Worm (Caenorhabditis elegans) whole organism, young adult: Measurements from ENCODE around the gene C06A1.3.

ENCODE experiments used
- B0035.1 ChIP-seq: sonication (generic microtip); optimal IDR thresholded peaks from 2 replicates; lab custom pipeline; 2016; ENCODE audit warnings: missing genetic modification characterization, mild to moderate bottlenecking, missing compliant biosample characterization, missing genotype, missing genetic modification reagents
- B0336.3 ChIP-seq: fragments of 200-800 bp; sonication (Bioruptor generic); IDR thresholded peaks from 2 replicates; pipeline ENCODE4 v1.3.6; 2022; ENCODE audit warnings: missing genetic modification characterization, missing compliant biosample characterization
- C17E4.6 ChIP-seq: fragments of 200-800 bp; sonication (Bioruptor generic); IDR thresholded peaks from 2 replicates; pipeline ENCODE4 v1.3.6; 2022; ENCODE audit warnings: missing genetic modification reagents, missing genetic modification characterization, missing compliant biosample characterization
- F33H1.4 ChIP-seq: fragments of 200-800 bp; sonication (Bioruptor generic); IDR thresholded peaks from 2 replicates; pipeline ENCODE4 v1.3.6; 2022; ENCODE audit warnings: missing genetic modification reagents, missing genetic modification characterization, missing compliant biosample characterization
- F55B11.4 ChIP-seq: sonication (generic microtip); optimal IDR thresholded peaks from 2 replicates; lab custom pipeline; 2016; ENCODE audit warnings: missing compliant biosample characterization, missing genetic modification characterization, borderline replicate concordance; ENCODE audit not compliant: insufficient read depth
- F57C9.4 ChIP-seq: sonication (generic microtip); optimal IDR thresholded peaks from 2 replicates; lab custom pipeline; 2017; ENCODE audit warnings: mild to moderate bottlenecking, missing genetic modification characterization, missing compliant biosample characterization
- K11D2.4 ChIP-seq: fragments of 200-800 bp; sonication (Bioruptor generic); IDR thresholded peaks from 2 replicates; pipeline ENCODE4 v1.3.6; 2022; ENCODE audit warnings: missing genetic modification reagents, missing genetic modification characterization, missing compliant biosample characterization
- Y53F4B.3 ChIP-seq: fragments of 200-800 bp; sonication (Bioruptor generic); IDR thresholded peaks from 2 replicates; pipeline ENCODE4 v1.3.6; 2022; ENCODE audit warnings: missing genetic modification reagents, missing genetic modification characterization, missing compliant biosample characterization
- Y53G8AR.9 ChIP-seq: fragments of 200-800 bp; sonication (Bioruptor generic); conservative IDR thresholded peaks from 2 replicates; pipeline ENCODE4 v1.3.6; 2022; ENCODE audit warnings: missing genetic modification reagents, missing genetic modification characterization, missing compliant biosample characterization
- aptf-2 ChIP-seq: fragments of 200-800 bp; sonication (Bioruptor generic); conservative IDR thresholded peaks from 2 replicates; pipeline ENCODE4 v1.3.6; 2022; ENCODE audit warnings: missing genetic modification reagents, missing genetic modification characterization, missing compliant biosample characterization
- bed-1 ChIP-seq: fragments of 200-800 bp; sonication (Bioruptor generic); IDR thresholded peaks from 2 replicates; pipeline ENCODE4 v1.3.6; 2022; ENCODE audit warnings: missing genetic modification reagents, missing genetic modification characterization, missing compliant biosample characterization
- bed-2 ChIP-seq: fragments of 200-800 bp; sonication (Bioruptor generic); IDR thresholded peaks from 2 replicates; pipeline ENCODE4 v1.3.6; 2022; ENCODE audit warnings: missing genetic modification reagents, missing genetic modification characterization, missing compliant biosample characterization
- ceh-91 ChIP-seq: fragments of 200-800 bp; sonication (Bioruptor generic); IDR thresholded peaks from 2 replicates; pipeline ENCODE4 v1.3.6; 2022; ENCODE audit warnings: missing genetic modification reagents, missing genetic modification characterization, missing compliant biosample characterization
- dox-1 ChIP-seq: fragments of 200-800 bp; sonication (Bioruptor generic); IDR thresholded peaks from 2 replicates; pipeline ENCODE4 v1.3.6; 2022; ENCODE audit warnings: missing genetic modification reagents, missing genetic modification characterization, missing compliant biosample characterization
- dpff-1 ChIP-seq: sonication (generic microtip); optimal IDR thresholded peaks from 2 replicates; lab custom pipeline; 2017; ENCODE audit warnings: mild to moderate bottlenecking, missing genetic modification characterization, missing compliant biosample characterization
- efl-1 ChIP-seq: fragments of 150-350 bp; optimal IDR thresholded peaks from 2 replicates; lab custom pipeline; 2014; ENCODE audit warnings: missing biosample characterization, missing genetic modification reagents, missing genetic modification characterization
- egl-44 ChIP-seq: fragments of 200-800 bp; sonication (Bioruptor generic); IDR thresholded peaks from 2 replicates; pipeline ENCODE4 v1.3.6; 2022; ENCODE audit warnings: missing genetic modification reagents, missing genetic modification characterization, missing compliant biosample characterization
- egrh-3 ChIP-seq: fragments of 200-800 bp; sonication (Bioruptor generic); IDR thresholded peaks from 2 replicates; pipeline ENCODE4 v1.3.6; 2022; ENCODE audit warnings: missing genetic modification reagents, missing genetic modification characterization, missing compliant biosample characterization
- hmg-1.2 ChIP-seq: fragments of 200-800 bp; sonication (Bioruptor generic); IDR thresholded peaks from 2 replicates; pipeline ENCODE4 v1.3.6; 2022; ENCODE audit warnings: missing genetic modification reagents, missing genetic modification characterization, missing compliant biosample characterization
- hmg-20 ChIP-seq: fragments of 200-800 bp; sonication (Bioruptor generic); IDR thresholded peaks from 2 replicates; pipeline ENCODE4 v1.3.6; 2022; ENCODE audit warnings: missing genetic modification reagents, missing genetic modification characterization, missing compliant biosample characterization
- hrde-1 ChIP-seq: sonication (generic microtip); optimal IDR thresholded peaks from 2 replicates; lab custom pipeline; 2016; ENCODE audit warnings: missing genetic modification characterization, mild to moderate bottlenecking, missing compliant biosample characterization, moderate library complexity, missing genotype, missing genetic modification reagents, borderline replicate concordance
- hsf-1 ChIP-seq: fragments of 200-800 bp; sonication (Bioruptor generic); IDR thresholded peaks from 2 replicates; pipeline ENCODE4 v1.3.6; 2022; ENCODE audit warnings: missing genetic modification reagents, missing genetic modification characterization, missing compliant biosample characterization
- lin-35 ChIP-seq, 3 experiments: fragments of 150-350 bp in 2 of 3; sonication (generic microtip) in 1 of 3; optimal IDR thresholded peaks; 2 replicates each; lab custom pipeline; 2014 to 2018; ENCODE audit warnings: missing biosample characterization in 3 of 3, missing genetic modification characterization in 3 of 3, missing genetic modification reagents in 3 of 3
- lin-40 ChIP-seq: sonication (generic microtip); optimal IDR thresholded peaks from 2 replicates; lab custom pipeline; 2016; ENCODE audit warnings: missing genetic modification characterization, mild to moderate bottlenecking, missing compliant biosample characterization, missing genotype, missing genetic modification reagents
- lir-1 ChIP-seq: fragments of 200-800 bp; sonication (Bioruptor generic); conservative IDR thresholded peaks from 2 replicates; pipeline ENCODE4 v1.3.6; 2022; ENCODE audit warnings: missing genetic modification reagents, missing genetic modification characterization, missing compliant biosample characterization
- lsl-1 ChIP-seq: fragments of 200-800 bp; sonication (Bioruptor generic); optimal IDR thresholded peaks from 2 replicates; lab custom pipeline; 2018; ENCODE audit warnings: mild to moderate bottlenecking, missing genetic modification characterization, moderate library complexity, missing compliant biosample characterization
- mcd-1 ChIP-seq: fragments of 200-800 bp; sonication (Bioruptor generic); IDR thresholded peaks from 2 replicates; pipeline ENCODE4 v1.3.6; 2022; ENCODE audit warnings: missing genetic modification reagents, missing genetic modification characterization, missing compliant biosample characterization
- nfya-1 ChIP-seq: sonication (generic microtip); optimal IDR thresholded peaks from 2 replicates; lab custom pipeline; 2017; ENCODE audit warnings: antibody characterized with exemption, missing compliant biosample characterization, missing genetic modification characterization, borderline replicate concordance; ENCODE audit not compliant: insufficient read depth
- nfya-2 ChIP-seq: fragments of 200-800 bp; sonication (Bioruptor generic); IDR thresholded peaks from 2 replicates; pipeline ENCODE4 v1.3.6; 2022; ENCODE audit warnings: missing genetic modification reagents, missing genetic modification characterization, missing compliant biosample characterization
- nfyb-1 ChIP-seq: fragments of 200-800 bp; sonication (Bioruptor generic); IDR thresholded peaks from 2 replicates; pipeline ENCODE4 v1.3.6; 2022; ENCODE audit warnings: missing genetic modification reagents, missing genetic modification characterization, missing compliant biosample characterization
- nhr-179 ChIP-seq: sonication (generic microtip); optimal IDR thresholded peaks from 2 replicates; lab custom pipeline; 2016; ENCODE audit warnings: mild to moderate bottlenecking, missing genetic modification characterization, missing compliant biosample characterization
- pbrm-1 ChIP-seq: fragments of 200-800 bp; sonication (Bioruptor generic); IDR thresholded peaks from 2 replicates; pipeline ENCODE4 v1.3.6; 2022; ENCODE audit warnings: missing genetic modification reagents, missing genetic modification characterization, missing compliant biosample characterization
- rec-8 ChIP-seq, 2 experiments: sonication (generic microtip); optimal IDR thresholded peaks; 2 replicates each; lab custom pipeline; 2016; ENCODE audit warnings: mild to moderate bottlenecking in 2 of 2, missing genetic modification characterization in 2 of 2, missing genetic modification reagents in 2 of 2, missing genotype in 2 of 2, missing biosample characterization in 1 of 2, missing compliant biosample characterization in 1 of 2, moderate library complexity in 1 of 2
- repo-1 ChIP-seq: sonication (generic microtip); optimal IDR thresholded peaks from 2 replicates; lab custom pipeline; 2017; ENCODE audit warnings: mild to moderate bottlenecking, missing genetic modification characterization, missing compliant biosample characterization
- rpc-1 ChIP-seq, 2 experiments: fragments of 150-350 bp in 1 of 2; sonication (generic microtip) in 1 of 2; optimal IDR thresholded peaks; 2 replicates each; lab custom pipeline; 2014 to 2018; ENCODE audit warnings: missing biosample characterization in 1 of 2, missing genetic modification characterization in 1 of 2, missing genetic modification reagents in 1 of 2, missing genotype in 1 of 2
- sea-2 ChIP-seq: fragments of 200-800 bp; sonication (Bioruptor generic); IDR thresholded peaks from 2 replicates; pipeline ENCODE4 v1.3.6; 2022; ENCODE audit warnings: missing genetic modification characterization, missing compliant biosample characterization
- snpc-1.3 ChIP-seq: sonication (generic microtip); optimal IDR thresholded peaks from 2 replicates; lab custom pipeline; 2017; ENCODE audit warnings: missing genetic modification characterization, mild to moderate bottlenecking, missing compliant biosample characterization, antibody characterized with exemption, moderate library complexity, missing genotype, missing genetic modification reagents; ENCODE audit not compliant: insufficient read depth
- snpc-3.4 ChIP-seq: sonication (generic microtip); optimal IDR thresholded peaks from 2 replicates; lab custom pipeline; 2017; ENCODE audit warnings: missing genetic modification characterization, mild to moderate bottlenecking, missing compliant biosample characterization, antibody characterized with exemption, moderate library complexity, missing genotype, missing genetic modification reagents
- snpc-4 ChIP-seq, 5 experiments: fragments of 150-350 bp in 1 of 5; sonication (generic microtip) in 4 of 5; optimal IDR thresholded peaks; 2 replicates each; lab custom pipeline; 2014 to 2018; ENCODE audit warnings: missing genetic modification characterization in 5 of 5, missing biosample characterization in 3 of 5, antibody characterized with exemption in 2 of 5, mild to moderate bottlenecking in 2 of 5, missing compliant biosample characterization in 2 of 5, missing genotype in 2 of 5, moderate library complexity in 2 of 5, missing genetic modification reagents in 1 of 5
- tbx-9 ChIP-seq: sonication (generic microtip); optimal IDR thresholded peaks from 2 replicates; lab custom pipeline; 2016; ENCODE audit warnings: borderline replicate concordance, missing genetic modification characterization, inconsistent platforms, missing compliant biosample characterization
- tlf-1 ChIP-seq: fragments of 200-800 bp; sonication (Bioruptor generic); optimal IDR thresholded peaks from 2 replicates; lab custom pipeline; 2018; ENCODE audit warnings: mild to moderate bottlenecking, missing genetic modification characterization, missing compliant biosample characterization
- zfh-2 ChIP-seq: fragments of 200-800 bp; sonication (Bioruptor generic); conservative IDR thresholded peaks from 2 replicates; pipeline ENCODE4 v1.3.6; 2022; ENCODE audit warnings: missing genetic modification reagents, missing genetic modification characterization, missing compliant biosample characterization
- zim-3 ChIP-seq: sonication (generic microtip); optimal IDR thresholded peaks from 2 replicates; lab custom pipeline; 2017; ENCODE audit warnings: mild to moderate bottlenecking, missing genetic modification characterization, moderate library complexity, missing compliant biosample characterization
- ztf-18 ChIP-seq: sonication (generic microtip); optimal IDR thresholded peaks from 2 replicates; lab custom pipeline; 2016; ENCODE audit warnings: missing genotype, mild to moderate bottlenecking, missing genetic modification characterization, missing compliant biosample characterization
- ztf-26 ChIP-seq: sonication (generic microtip); optimal IDR thresholded peaks from 2 replicates; lab custom pipeline; 2017; ENCODE audit warnings: missing genetic modification characterization, missing compliant biosample characterization

C06A1.3 gene

DNA sequence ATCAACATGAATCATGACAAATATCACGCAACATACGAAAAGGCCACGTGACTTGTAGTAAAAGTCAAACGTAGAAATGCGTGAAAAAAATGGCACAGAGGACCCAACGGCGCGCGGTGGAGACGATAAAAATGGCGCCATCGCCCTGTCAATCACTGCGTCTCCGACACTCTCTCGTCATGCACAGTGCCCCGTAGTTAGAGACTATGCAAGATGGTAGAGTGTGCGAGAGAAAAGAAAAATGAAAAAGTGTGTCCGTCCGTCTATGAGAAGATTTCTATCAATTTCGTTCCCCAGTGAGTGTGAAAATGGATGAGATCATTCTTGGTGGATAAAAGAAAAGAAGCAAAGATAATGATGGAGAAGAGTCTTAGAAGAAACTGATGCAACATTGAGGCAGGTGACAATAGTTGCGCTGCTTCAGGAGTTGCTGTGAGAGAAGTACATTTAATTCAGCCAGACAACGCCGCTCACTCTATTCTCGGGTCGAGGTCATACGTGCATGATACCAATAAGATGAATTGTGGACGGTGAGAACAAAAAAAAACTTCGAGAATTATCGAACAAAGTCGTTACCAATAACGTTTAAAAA is 16.5 kb upstream of the C06A1.3 start (continued):
- TF ChIP-seq snpc-4 (GFP tag; optimal IDR thresholded peaks at IDR 0.05; lab: Kevin White, UChicago) (no peak), snpc-4 (tag; optimal IDR thresholded peaks at IDR 0.05; lab: Kevin White, UChicago) (peak in 2 of 4 experiments; percentile 36 to 68), lin-35 (GFP tag; optimal IDR thresholded peaks at IDR 0.05; lab: Kevin White, UChicago) (no peak), K11D2.4 (GFP tag; lab: Robert Waterston, UW) (peak; percentile 17; the same call in 1 of the 2 replicates), nfya-1 (tag; lab: Kevin White, UChicago) (no peak), tlf-1 (GFP tag; lab: Kevin White, UChicago) (peak; percentile 59), F33H1.4 (GFP tag; lab: Robert Waterston, UW) (peak; percentile 7; the same call in 1 of the 2 replicates), repo-1 (tag; lab: Kevin White, UChicago) (no peak), F55B11.4 (no peak), lir-1 (GFP tag; lab: Robert Waterston, UW) (peak; percentile 15; the same call in 1 of the 2 replicates), sea-2 (GFP tag; lab: Robert Waterston, UW) (no peak), lsl-1 (GFP tag; lab: Kevin White, UChicago) (no peak), nfya-2 (GFP tag; lab: Robert Waterston, UW) (no peak), hmg-20 (no peak), egrh-3 (GFP tag; lab: Robert Waterston, UW) (no peak), aptf-2 (0 out of 2 replicates have a peak, but pooled peaks have one; percentile 38), nfyb-1 (GFP tag; lab: Robert Waterston, UW) (peak; percentile 67; the same call in 1 of the 2 replicates), dpff-1 (tag; lab: Kevin White, UChicago) (no peak), B0035.1 (tag; lab: Kevin White, UChicago) (peak; percentile 9), egl-44 (GFP tag; lab: Robert Waterston, UW) (no peak), F57C9.4 (tag; lab: Kevin White, UChicago) (no peak), ztf-18 (tag; lab: Kevin White, UChicago) (no peak), Y53F4B.3 (GFP tag; lab: Robert Waterston, UW) (no peak), B0336.3 (peak; percentile 73), efl-1 (GFP tag; lab: Kevin White, UChicago) (no peak), ceh-91 (GFP tag; lab: Robert Waterston, UW) (no peak), pbrm-1 (GFP tag; lab: Robert Waterston, UW) (peak; percentile 8; the same call in 1 of the 2 replicates), bed-2 (GFP tag; lab: Robert Waterston, UW) (no peak), hmg-1.2 (peak; percentile 52; the same call in 1 of the 2 replicates), snpc-1.3 (no peak), tbx-9 (no peak), bed-1 (no peak), hsf-1 (peak; percentile 64), rec-8 (tag; optimal IDR thresholded peaks at IDR 0.05; lab: Kevin White, UChicago) (no peak), lin-40 (peak; percentile 15), zim-3 (tag; lab: Kevin White, UChicago) (no peak), mcd-1 (GFP tag; lab: Robert Waterston, UW) (peak; percentile 53), ztf-26 (tag; lab: Kevin White, UChicago) (peak; percentile 84), C17E4.6 (no peak), zfh-2 (GFP tag; lab: Robert Waterston, UW) (peak; percentile 66), Y53G8AR.9 (peak; percentile 48; the same call in 1 of the 2 replicates), nhr-179 (tag; lab: Kevin White, UChicago) (no peak), hrde-1 (no peak), snpc-3.4 (tag; lab: Kevin White, UChicago) (no peak), rpc-1 (optimal IDR thresholded peaks at IDR 0.05; lab: Kevin White, UChicago) (no peak), rpc-1 (tag; optimal IDR thresholded peaks at IDR 0.05; lab: Kevin White, UChicago) (no peak), dox-1 (peak; percentile 72; the same call in 1 of the 2 replicates)
